Worm (Caenorhabditis elegans) whole organism, mixed stage, embryonic: ENCODE data around the gene Y62E10A.23.

ENCODE experiments used
- blmp-1 ChIP-seq: fragments of 150-350 bp; optimal IDR thresholded peaks from 2 replicates; lab custom pipeline; 2014; ENCODE audit warnings: missing biosample characterization, missing genetic modification characterization
- ces-1 ChIP-seq: fragments of 150-350 bp; optimal IDR thresholded peaks from 2 replicates; lab custom pipeline; 2014; ENCODE audit warnings: missing biosample characterization, missing genetic modification reagents, missing genetic modification characterization
- nhr-2 ChIP-seq: fragments of 150-350 bp; optimal IDR thresholded peaks from 2 replicates; lab custom pipeline; 2014; ENCODE audit warnings: missing biosample characterization, missing genetic modification characterization
- nhr-28 ChIP-seq: fragments of 150-350 bp; optimal IDR thresholded peaks from 2 replicates; lab custom pipeline; 2014; ENCODE audit warnings: missing biosample characterization, missing genetic modification characterization
- sptf-1 ChIP-seq: sonication (generic microtip); optimal IDR thresholded peaks from 2 replicates; lab custom pipeline; 2017; ENCODE audit warnings: mild to moderate bottlenecking, missing genetic modification characterization, moderate library complexity, missing compliant biosample characterization
- unc-62 ChIP-seq: fragments of 150-350 bp; optimal IDR thresholded peaks from 2 replicates; lab custom pipeline; 2014; ENCODE audit warnings: missing biosample characterization, missing genetic modification reagents, missing genetic modification characterization

ce11 chrIV:13377716-13378115 is 8.4 kb upstream of the Y62E10A.23 start, which contains the start of gene mau-8:
- TF ChIP-seq nhr-2 (tag; lab: Kevin White, UChicago) (no peak), blmp-1 (tag; lab: Kevin White, UChicago) (no peak), unc-62 (no peak), nhr-28 (tag; lab: Kevin White, UChicago) (no peak), ces-1 (GFP tag; lab: Kevin White, UChicago) (no peak), sptf-1 (no peak)
